Worm (Caenorhabditis elegans) whole organism, L4 larva: Measurements from ENCODE around the gene F40F9.10.
A peak's percentile ranks its signal among the peaks of the same experiment; 100 is the strongest.

Experiments
- R02D3.7 ChIP-seq: fragments of 150-350 bp; sonication (generic microtip); optimal IDR thresholded peaks from 3 replicates; lab custom pipeline; 2014; ENCODE audit warnings: missing biosample characterization, missing genetic modification characterization
- aly-2 ChIP-seq: sonication (generic microtip); optimal IDR thresholded peaks from 2 replicates; lab custom pipeline; 2018; ENCODE audit warnings: missing biosample characterization, missing genetic modification characterization
- ctbp-1 ChIP-seq: fragments of 200-800 bp; sonication (Bioruptor generic); IDR thresholded peaks from 2 replicates; pipeline ENCODE4 v1.3.6; 2022; ENCODE audit warnings: missing genetic modification reagents, missing genetic modification characterization, missing compliant biosample characterization
- dve-1 ChIP-seq: sonication (generic microtip); optimal IDR thresholded peaks from 2 replicates; lab custom pipeline; 2017; ENCODE audit warnings: antibody characterized with exemption, mild to moderate bottlenecking, missing genetic modification characterization, missing compliant biosample characterization; ENCODE audit not compliant: insufficient read depth
- gei-8 ChIP-seq: fragments of 200-800 bp; sonication (Bioruptor generic); optimal IDR thresholded peaks from 2 replicates; lab custom pipeline; 2018; ENCODE audit warnings: mild to moderate bottlenecking, missing genetic modification characterization, missing compliant biosample characterization
- hmg-1.1 ChIP-seq: fragments of 200-800 bp; sonication (Bioruptor generic); IDR thresholded peaks from 2 replicates; pipeline ENCODE4 v1.3.6; 2022; ENCODE audit warnings: missing genetic modification reagents, missing genetic modification characterization, missing compliant biosample characterization
- lin-1 ChIP-seq: fragments of 200-800 bp; sonication (Bioruptor generic); IDR thresholded peaks from 2 replicates; pipeline ENCODE4 v1.3.6; 2022; ENCODE audit warnings: missing genetic modification reagents, missing genetic modification characterization, missing compliant biosample characterization
- lin-38 ChIP-seq: fragments of 200-800 bp; sonication (Bioruptor generic); IDR thresholded peaks from 2 replicates; pipeline ENCODE4 v1.3.6; 2022; ENCODE audit warnings: missing genetic modification reagents, missing genetic modification characterization, missing compliant biosample characterization
- mdt-29 ChIP-seq: fragments of 200-800 bp; sonication (Bioruptor generic); IDR thresholded peaks from 2 replicates; pipeline ENCODE4 v1.3.6; 2022; ENCODE audit warnings: missing genetic modification reagents, missing genetic modification characterization, missing compliant biosample characterization
- mxl-3 ChIP-seq: fragments of 200-800 bp; sonication (Bioruptor generic); optimal IDR thresholded peaks from 2 replicates; lab custom pipeline; 2018; ENCODE audit warnings: mild to moderate bottlenecking, missing genetic modification characterization, missing compliant biosample characterization
- nhr-102 ChIP-seq: sonication (generic microtip); optimal IDR thresholded peaks from 2 replicates; lab custom pipeline; 2016; ENCODE audit warnings: mild to moderate bottlenecking, missing genetic modification characterization, moderate library complexity, missing compliant biosample characterization
- nhr-28 ChIP-seq: fragments of 150-350 bp; optimal IDR thresholded peaks from 2 replicates; lab custom pipeline; 2014; ENCODE audit warnings: missing biosample characterization, missing genetic modification characterization
- pqm-1 ChIP-seq: sonication (generic microtip); optimal IDR thresholded peaks from 2 replicates; lab custom pipeline; 2017; ENCODE audit warnings: missing biosample characterization, missing genetic modification characterization
- snpc-4 ChIP-seq: fragments of 150-350 bp; optimal IDR thresholded peaks from 2 replicates; lab custom pipeline; 2014; ENCODE audit warnings: missing biosample characterization, missing genetic modification characterization
- zag-1 ChIP-seq: fragments of 150-350 bp; optimal IDR thresholded peaks from 2 replicates; lab custom pipeline; 2014; ENCODE audit warnings: missing biosample characterization, missing genetic modification characterization
- ztf-11 ChIP-seq: fragments of 150-350 bp; optimal IDR thresholded peaks from 2 replicates; lab custom pipeline; 2014; ENCODE audit warnings: missing biosample characterization, missing genetic modification characterization

The F40F9.10 gene

ce11 chrV:9664620-9665019, 48.8 kb downstream of the F40F9.10 start (continued):
- TF ChIP-seq mxl-3 (GFP tag; lab: Kevin White, UChicago) (peak; percentile 40), zag-1 (tag; lab: Kevin White, UChicago) (no peak), hmg-1.1 (GFP tag; lab: Robert Waterston, UW) (peak; percentile 67)

ce11 chrV:9663948-9664347, 49.5 kb downstream of the F40F9.10 start:
- no peak for TF ChIP-seq dve-1
- no peak for TF ChIP-seq aly-2 (tag; lab: Kevin White, UChicago)
- TF ChIP-seq gei-8 (GFP tag; lab: Kevin White, UChicago) = no peak
- TF ChIP-seq ztf-11 (tag; lab: Kevin White, UChicago) = no peak
- no peak for TF ChIP-seq nhr-28 (tag; lab: Kevin White, UChicago)
- no peak for TF ChIP-seq lin-1
- TF ChIP-seq ctbp-1 (GFP tag; lab: Robert Waterston, UW) = no peak
- TF ChIP-seq mdt-29 (GFP tag; lab: Robert Waterston, UW) = no peak

ce11 chrV:9661514-9661913, 51.9 kb downstream of the F40F9.10 start, which contains the start of gene pitr-4:
Gene pitr-4, minus strand, starts transcription at chrV:9661614.
- no peak for TF ChIP-seq nhr-102 (tag; lab: Kevin White, UChicago)
- TF ChIP-seq snpc-4 (tag; lab: Kevin White, UChicago) = no peak
- TF ChIP-seq lin-38 (GFP tag; lab: Robert Waterston, UW) = no peak
- TF ChIP-seq pqm-1 (tag; lab: Kevin White, UChicago) = no peak
- TF ChIP-seq mdt-29 (GFP tag; lab: Robert Waterston, UW) = no peak
- no peak for TF ChIP-seq R02D3.7 (tag; lab: Kevin White, UChicago)
